Worm (Caenorhabditis elegans): ENCODE measurements around the gene C13A2.9.
A peak's percentile ranks its signal among the peaks of the same experiment; 100 is the strongest.

C13A2.9 gene

ce11 chrV:7224947-7225346 lies 39.0 kb downstream of the C13A2.9 start, which contains the start of gene fkb-3:
Gene fkb-3 (plus strand): TSS chrV:7225223.
- TF ChIP-seq nhr-76 (tag; optimal IDR thresholded peaks at IDR 0.05) (no peak), rnt-1 (tag; optimal IDR thresholded peaks at IDR 0.05) (peak; percentile 3), pqm-1 (tag; optimal IDR thresholded peaks at IDR 0.05) (no peak), lin-14 (GFP tag; optimal IDR thresholded peaks at IDR 0.05) (peak; percentile 46), elt-3 (tag; optimal IDR thresholded peaks at IDR 0.05) (peak in 1 of 6 experiments; percentile 38), grh-1 (GFP tag; IDR thresholded peaks at IDR 0.05) (no peak), blmp-1 (tag; optimal IDR thresholded peaks at IDR 0.05) (peak; percentile 68), mep-1 (tag; optimal IDR thresholded peaks at IDR 0.05) (peak; percentile 20)

- TF ChIP-seq nhr-20 (tag; optimal IDR thresholded peaks at IDR 0.05) (no peak), unc-30 (tag; optimal IDR thresholded peaks at IDR 0.05) (no peak), nhr-11 (tag; optimal IDR thresholded peaks at IDR 0.05) (no peak), nhr-19 (GFP tag; conservative IDR thresholded peaks at IDR 0.05) (no peak), lin-14 (GFP tag; optimal IDR thresholded peaks at IDR 0.05) (no peak)
These were observed 39.6 kb downstream of the C13A2.9 start for ce11 chrV:7224353-7224752.

- peak; percentile 40 for TF ChIP-seq lin-14 (GFP tag; optimal IDR thresholded peaks at IDR 0.05)
- peak; percentile 23 for TF ChIP-seq dsc-1 (tag; optimal IDR thresholded peaks at IDR 0.05)
- peak in 1 of 3 experiments; percentile 2 for TF ChIP-seq ceh-82 (tag; optimal IDR thresholded peaks at IDR 0.05)
- no peak for TF ChIP-seq zag-1 (tag; optimal IDR thresholded peaks at IDR 0.05)
- TF ChIP-seq rnt-1 (tag; optimal IDR thresholded peaks at IDR 0.05), result peak; percentile 53
These were observed 40.0 kb downstream of the C13A2.9 start, which contains the start of gene C13F10.1 for ce11 chrV:7223941-7224340. Gene C13F10.1 (plus strand): TSS chrV:7224078.

- TF ChIP-seq nhr-237 (tag; optimal IDR thresholded peaks at IDR 0.05) (no peak), irx-1 (tag; optimal IDR thresholded peaks at IDR 0.05) (no peak), unc-62 (GFP tag; optimal IDR thresholded peaks at IDR 0.05) (no peak), nhr-71 (tag; optimal IDR thresholded peaks at IDR 0.05) (no peak), lsy-2 (tag; optimal IDR thresholded peaks at IDR 0.05) (no peak), lin-15B (tag; optimal IDR thresholded peaks at IDR 0.05) (no peak), hlh-4 (tag; optimal IDR thresholded peaks at IDR 0.05) (no peak), unc-30 (tag; optimal IDR thresholded peaks at IDR 0.05) (no peak), Y116A8C.19 (tag; optimal IDR thresholded peaks at IDR 0.05; ENCODE audit: borderline replicate concordance) (no peak), egl-13 (tag; optimal IDR thresholded peaks at IDR 0.05) (no peak), blmp-1 (tag; optimal IDR thresholded peaks at IDR 0.05) (no peak), unc-86 (tag; optimal IDR thresholded peaks at IDR 0.05) (no peak), efl-3 (GFP tag; optimal IDR thresholded peaks at IDR 0.05) (no peak), hpl-2 (GFP tag; optimal IDR thresholded peaks at IDR 0.05) (no peak), zag-1 (tag; optimal IDR thresholded peaks at IDR 0.05) (no peak), nhr-12 (tag; optimal IDR thresholded peaks at IDR 0.05) (no peak), dsc-1 (tag; optimal IDR thresholded peaks at IDR 0.05) (no peak), dpl-1 (GFP tag; optimal IDR thresholded peaks at IDR 0.05) (no peak)
These were observed 40.8 kb downstream of the C13A2.9 start, which contains the start of gene C13F10.7 for ce11 chrV:7223152-7223551. Gene C13F10.7 (minus strand): TSS chrV:7223252.

ce11 chrV:7220973-7221519 lies 42.9 kb downstream of the C13A2.9 start, which contains the start of the genes C13F10.8, C13F10.6 and kxd-1:
Gene C13F10.8 (minus strand): TSS chrV:7221023.
Gene C13F10.6 (minus strand): TSS chrV:7221039.
Gene kxd-1 (plus strand): TSS chrV:7221469.
- TF ChIP-seq nhr-237 (tag; optimal IDR thresholded peaks at IDR 0.05), result no peak
- no peak for TF ChIP-seq unc-86 (tag; optimal IDR thresholded peaks at IDR 0.05)
- TF ChIP-seq efl-1 (optimal IDR thresholded peaks at IDR 0.05), result no peak
- TF ChIP-seq efl-1 (GFP tag; optimal IDR thresholded peaks at IDR 0.05 in 1 of 2), result peak in 1 of 2 experiments; percentile 93
- TF ChIP-seq nhr-85 (tag), result peak; percentile 48
- no peak for TF ChIP-seq lin-13 (GFP tag; optimal IDR thresholded peaks at IDR 0.05)
- no peak for TF ChIP-seq pax-3 (tag; optimal IDR thresholded peaks at IDR 0.05)
- TF ChIP-seq lin-39 (tag; optimal IDR thresholded peaks at IDR 0.05), result no peak
- no peak for TF ChIP-seq ceh-88 (GFP tag; IDR thresholded peaks at IDR 0.05)
- TF ChIP-seq zip-4 (GFP tag; optimal IDR thresholded peaks at IDR 0.05), result no peak
- peak; percentile 46 for TF ChIP-seq lin-14 (GFP tag; optimal IDR thresholded peaks at IDR 0.05)
- no peak for TF ChIP-seq fkh-10 (GFP tag; optimal IDR thresholded peaks at IDR 0.05)
- TF ChIP-seq pqm-1 (tag; optimal IDR thresholded peaks at IDR 0.05), result no peak
- TF ChIP-seq ceh-90 (tag; optimal IDR thresholded peaks at IDR 0.05), result no peak
- peak in 1 of 2 experiments; percentile 42 for TF ChIP-seq lin-35 (GFP tag; optimal IDR thresholded peaks at IDR 0.05)
- TF ChIP-seq dpl-1 (GFP tag; optimal IDR thresholded peaks at IDR 0.05), result peak in 1 of 3 experiments; percentile 40

Data from whole organism, L1 larva.